Worm (Caenorhabditis elegans): ENCODE results near the gene T10B5.4.

DNA sequence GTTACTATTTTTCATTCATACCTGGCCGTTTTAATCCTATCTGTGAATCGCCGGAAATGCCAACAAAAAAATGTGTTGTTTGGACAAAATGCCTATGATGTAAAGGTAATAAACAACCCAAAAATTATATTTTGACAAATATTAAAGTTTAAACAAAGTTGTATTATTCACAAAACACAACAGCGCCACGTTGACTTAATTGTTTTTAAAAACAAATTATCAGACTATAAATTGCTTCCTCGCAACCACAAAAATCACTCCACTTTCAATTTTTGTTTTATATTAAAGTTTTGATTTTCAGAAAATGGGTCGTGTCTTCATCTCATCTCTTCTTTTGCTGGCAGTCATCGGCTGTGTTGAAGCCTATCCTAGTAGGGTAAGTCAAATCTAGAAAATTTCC is 35.7 kb upstream of the T10B5.4 start, which contains the start of gene Y32G9A.5:
- TF ChIP-seq W03F9.2 (tag; optimal IDR thresholded peaks at IDR 0.05) (no peak), him-1 (tag; optimal IDR thresholded peaks at IDR 0.05) (no peak), dao-5 (tag; optimal IDR thresholded peaks at IDR 0.05) (no peak)

Data from whole organism, L4/young adult.